Worm (Caenorhabditis elegans) whole organism, L3 larva: ENCODE measurements around the gene asp-4.
"Not testable (repeated sequence)": the region's sequence is repeated elsewhere in the genome, so short reads cannot be mapped to it uniquely, and the experiment has no call there.

ENCODE experiments used
- R02D3.7 ChIP-seq: fragments of 150-350 bp; optimal IDR thresholded peaks from 2 replicates; lab custom pipeline; 2014; ENCODE audit warnings: missing biosample characterization, missing genetic modification characterization
- ZK546.5 ChIP-seq: sonication (generic microtip); optimal IDR thresholded peaks from 2 replicates; lab custom pipeline; 2017; ENCODE audit warnings: missing biosample characterization, missing genetic modification characterization
- daf-12 ChIP-seq: fragments of 150-350 bp; optimal IDR thresholded peaks from 2 replicates; lab custom pipeline; 2014; ENCODE audit warnings: missing biosample characterization, missing genetic modification reagents, missing genetic modification characterization
- nhr-11 ChIP-seq: fragments of 150-350 bp; optimal IDR thresholded peaks from 2 replicates; lab custom pipeline; 2014; ENCODE audit warnings: missing biosample characterization, missing genetic modification characterization
- skn-1 ChIP-seq: fragments of 150-350 bp; optimal IDR thresholded peaks from 2 replicates; lab custom pipeline; 2014; ENCODE audit warnings: missing biosample characterization, missing genetic modification characterization
- unc-62 ChIP-seq: fragments of 150-350 bp; sonication (generic microtip); optimal IDR thresholded peaks from 4 replicates; lab custom pipeline; 2014; ENCODE audit warnings: missing biosample characterization, missing genetic modification reagents, missing genetic modification characterization
- ztf-4 ChIP-seq: fragments of 150-350 bp; optimal IDR thresholded peaks from 2 replicates; lab custom pipeline; 2014; ENCODE audit warnings: missing biosample characterization, missing genetic modification characterization

ce11 chrX:13261037-13261592, 39.9 kb upstream of the asp-4 start:
- TF ChIP-seq unc-62 (GFP tag; lab: Kevin White, UChicago); ZK546.5 (tag; lab: Kevin White, UChicago); ztf-4 (tag; lab: Kevin White, UChicago); skn-1 (tag; lab: Kevin White, UChicago); R02D3.7 (tag; lab: Kevin White, UChicago); nhr-11 (tag; lab: Kevin White, UChicago); daf-12 (tag; lab: Kevin White, UChicago): not testable (repeated sequence)
